Worm (Caenorhabditis elegans) whole organism, L4/young adult: Measurements from ENCODE around the gene R02C2.1.

Experiments
- W03F9.2 ChIP-seq: fragments of 150-350 bp; optimal IDR thresholded peaks from 2 replicates; lab custom pipeline; 2014; ENCODE audit warnings: missing biosample characterization, missing genetic modification characterization
- dao-5 ChIP-seq: sonication (generic microtip); optimal IDR thresholded peaks from 2 replicates; lab custom pipeline; 2016; ENCODE audit warnings: missing genotype, missing genetic modification characterization, moderate library complexity, missing compliant biosample characterization
- him-1 ChIP-seq: sonication (generic microtip); optimal IDR thresholded peaks from 2 replicates; lab custom pipeline; 2016; ENCODE audit warnings: missing genotype, missing genetic modification reagents, missing genetic modification characterization, missing compliant biosample characterization

ce11 chrV:285298-285697, 47.3 kb upstream of the R02C2.1 start:
- TF ChIP-seq him-1 (no peak), dao-5 (tag; lab: Kevin White, UChicago) (no peak), W03F9.2 (no peak)
